Fruit fly (Drosophila melanogaster) whole organism, embryonic: Measurements from ENCODE around the gene chrb.

Source experiments
- Abd-B ChIP-seq: fragments of 200-800 bp; sonication (Bioruptor generic); optimal IDR thresholded peaks from 2 replicates; lab custom pipeline; 2018; ENCODE audit warnings: missing biosample characterization, mild to moderate bottlenecking, missing genetic modification characterization, moderate library complexity
- Asciz ChIP-seq: fragments of 200-800 bp; sonication (Bioruptor generic); optimal IDR thresholded peaks from 2 replicates; lab custom pipeline; 2017; ENCODE audit warnings: missing biosample characterization, mild to moderate bottlenecking, missing genetic modification characterization, missing genetic modification reagents
- Atf-2 ChIP-seq: fragments of 200-800 bp; sonication (Bioruptor generic); optimal IDR thresholded peaks from 2 replicates; lab custom pipeline; 2016; ENCODE audit warnings: missing biosample characterization, missing genetic modification characterization
- Bgb ChIP-seq: fragments of 200-800 bp; sonication (Bioruptor generic); IDR thresholded peaks from 2 replicates; pipeline ENCODE4 v1.3.6; 2022; ENCODE audit warnings: missing biosample characterization, missing genetic modification characterization; ENCODE audit not compliant: partially characterized antibody
- CG10267 ChIP-seq: fragments of 200-800 bp; sonication (Bioruptor generic); optimal IDR thresholded peaks from 2 replicates; lab custom pipeline; 2018; ENCODE audit warnings: missing biosample characterization, mild to moderate bottlenecking, missing genetic modification characterization, moderate library complexity
- CG10366 ChIP-seq: fragments of 200-800 bp; sonication (Bioruptor generic); IDR thresholded peaks from 2 replicates; pipeline ENCODE4 v1.3.6; 2022; ENCODE audit warnings: missing biosample characterization, missing genetic modification characterization
- CG10959 ChIP-seq: fragments of 200-800 bp; sonication (Bioruptor generic); IDR thresholded peaks from 2 replicates; pipeline ENCODE4 v1.3.6; 2022; ENCODE audit warnings: missing biosample characterization, missing genetic modification characterization
- CG12391 ChIP-seq: fragments of 200-800 bp; sonication (Bioruptor generic); optimal IDR thresholded peaks from 3 replicates; lab custom pipeline; 2018; ENCODE audit warnings: missing biosample characterization, mild to moderate bottlenecking, missing genetic modification characterization, moderate library complexity
- CG13775 ChIP-seq: fragments of 200-800 bp; sonication (Bioruptor generic); optimal IDR thresholded peaks from 3 replicates; lab custom pipeline; 2017; ENCODE audit warnings: missing biosample characterization, mild to moderate bottlenecking, missing genetic modification characterization
- CG14710 ChIP-seq: fragments of 200-800 bp; sonication (Bioruptor generic); optimal IDR thresholded peaks from 3 replicates; lab custom pipeline; 2019; ENCODE audit warnings: missing biosample characterization, mild to moderate bottlenecking, missing genetic modification characterization, moderate library complexity
- CG15479 ChIP-seq: fragments of 200-800 bp; sonication (Bioruptor generic); optimal IDR thresholded peaks from 3 replicates; lab custom pipeline; 2019; ENCODE audit warnings: missing biosample characterization, mild to moderate bottlenecking, missing genetic modification characterization, moderate library complexity
- CG15514 ChIP-seq: fragments of 200-800 bp; sonication (Bioruptor generic); optimal IDR thresholded peaks from 3 replicates; lab custom pipeline; 2017; ENCODE audit warnings: missing biosample characterization, missing genetic modification characterization, mild to moderate bottlenecking, moderate library complexity, missing genetic modification reagents
- CG2202 ChIP-seq: fragments of 200-800 bp; sonication (Bioruptor generic); optimal IDR thresholded peaks from 2 replicates; lab custom pipeline; 2018; ENCODE audit warnings: missing biosample characterization, mild to moderate bottlenecking, missing genetic modification characterization
- CG31441 ChIP-seq: fragments of 200-800 bp; sonication (Bioruptor generic); IDR thresholded peaks from 2 replicates; pipeline ENCODE4 v1.3.6; 2022; ENCODE audit warnings: missing biosample characterization, missing genetic modification characterization
- CG43689 ChIP-seq: fragments of 200-800 bp; sonication (Bioruptor generic); IDR thresholded peaks from 2 replicates; pipeline ENCODE4 v1.3.6; 2022; ENCODE audit warnings: missing biosample characterization, missing genetic modification characterization
- CG5953 ChIP-seq: fragments of 200-800 bp; sonication (Bioruptor generic); IDR thresholded peaks from 2 replicates; pipeline ENCODE4 v1.3.6; 2022; ENCODE audit warnings: missing biosample characterization, missing genetic modification characterization
- CG7745 ChIP-seq: fragments of 200-800 bp; sonication (Bioruptor generic); optimal IDR thresholded peaks from 2 replicates; lab custom pipeline; 2018; ENCODE audit warnings: missing biosample characterization, mild to moderate bottlenecking, missing genetic modification characterization, moderate library complexity
- CG8089 ChIP-seq: fragments of 200-800 bp; sonication (Bioruptor generic); optimal IDR thresholded peaks from 3 replicates; lab custom pipeline; 2016; ENCODE audit warnings: missing biosample characterization, missing genetic modification characterization
- CG8359 ChIP-seq: fragments of 200-800 bp; sonication (Bioruptor generic); optimal IDR thresholded peaks from 2 replicates; lab custom pipeline; 2017; ENCODE audit warnings: missing biosample characterization, mild to moderate bottlenecking, missing genetic modification characterization, borderline replicate concordance
- CG9817 ChIP-seq: fragments of 200-800 bp; sonication (Bioruptor generic); optimal IDR thresholded peaks from 2 replicates; lab custom pipeline; 2018; ENCODE audit warnings: missing biosample characterization, mild to moderate bottlenecking, missing genetic modification characterization, moderate library complexity
- CG9876 ChIP-seq: fragments of 200-800 bp; sonication (Bioruptor generic); optimal IDR thresholded peaks from 2 replicates; lab custom pipeline; 2016; ENCODE audit warnings: missing biosample characterization, missing genetic modification characterization
- Dp ChIP-seq: fragments of 200-800 bp; sonication (Bioruptor generic); optimal IDR thresholded peaks from 2 replicates; lab custom pipeline; 2018; ENCODE audit warnings: missing biosample characterization, mild to moderate bottlenecking, missing genetic modification characterization, moderate library complexity
- Hey ChIP-seq: fragments of 200-800 bp; sonication (Bioruptor generic); optimal IDR thresholded peaks from 3 replicates; lab custom pipeline; 2018; ENCODE audit warnings: missing biosample characterization, mild to moderate bottlenecking, missing genetic modification characterization
- Mad ChIP-seq: fragments of 200-800 bp; sonication (Bioruptor generic); optimal IDR thresholded peaks from 2 replicates; lab custom pipeline; 2016; ENCODE audit warnings: missing biosample characterization, missing genetic modification characterization
- NFAT ChIP-seq: fragments of 200-800 bp; sonication (Bioruptor generic); IDR thresholded peaks from 2 replicates; pipeline ENCODE4 v1.3.6; 2022; ENCODE audit warnings: missing biosample characterization, missing genetic modification characterization
- Oaz ChIP-seq: fragments of 200-800 bp; sonication (Bioruptor generic); IDR thresholded peaks from 2 replicates; pipeline ENCODE4 v1.3.6; 2022; ENCODE audit warnings: missing biosample characterization, missing genetic modification characterization
- Scr ChIP-seq: fragments of 200-800 bp; sonication (Bioruptor generic); IDR thresholded peaks from 2 replicates; pipeline ENCODE4 v1.3.6; 2022; ENCODE audit warnings: missing biosample characterization, missing genetic modification characterization; ENCODE audit not compliant: partially characterized antibody
- TFAM ChIP-seq: fragments of 200-800 bp; sonication (Bioruptor generic); optimal IDR thresholded peaks from 2 replicates; lab custom pipeline; 2017; ENCODE audit warnings: missing biosample characterization, missing genetic modification characterization, inconsistent platforms
- YL-1 ChIP-seq: fragments of 200-800 bp; sonication (Bioruptor generic); optimal IDR thresholded peaks from 3 replicates; lab custom pipeline; 2017; ENCODE audit warnings: missing biosample characterization, mild to moderate bottlenecking, missing genetic modification characterization
- corto ChIP-seq: fragments of 200-800 bp; sonication (Bioruptor generic); optimal IDR thresholded peaks from 2 replicates; lab custom pipeline; 2016; ENCODE audit warnings: missing biosample characterization, mild to moderate bottlenecking, missing genetic modification characterization, moderate library complexity
- cwo ChIP-seq: fragments of 200-800 bp; sonication (Bioruptor generic); optimal IDR thresholded peaks from 3 replicates; lab custom pipeline; 2017; ENCODE audit warnings: missing biosample characterization, missing genetic modification characterization, mild to moderate bottlenecking, moderate library complexity, missing genetic modification reagents
- disco-r ChIP-seq: fragments of 200-800 bp; sonication (Bioruptor generic); optimal IDR thresholded peaks from 2 replicates; lab custom pipeline; 2016; ENCODE audit warnings: missing biosample characterization, missing genetic modification characterization
- dmrt99B ChIP-seq: fragments of 200-800 bp; sonication (Bioruptor generic); optimal IDR thresholded peaks from 2 replicates; lab custom pipeline; 2018; ENCODE audit warnings: missing biosample characterization, mild to moderate bottlenecking, missing genetic modification characterization, moderate library complexity
- fd96Cb ChIP-seq: fragments of 200-800 bp; sonication (Bioruptor generic); optimal IDR thresholded peaks from 2 replicates; lab custom pipeline; 2018; ENCODE audit warnings: missing biosample characterization, mild to moderate bottlenecking, missing genetic modification characterization, moderate library complexity
- gt ChIP-seq: fragments of 200-800 bp; sonication (Bioruptor generic); IDR thresholded peaks from 2 replicates; pipeline ENCODE4 v1.3.6; 2022; ENCODE audit warnings: missing biosample characterization, missing genetic modification characterization
- kni ChIP-seq: fragments of 200-800 bp; sonication (Bioruptor generic); optimal IDR thresholded peaks from 3 replicates; lab custom pipeline; 2017; ENCODE audit warnings: mild to moderate bottlenecking, missing biosample characterization, missing genetic modification reagents, missing genetic modification characterization
- luna ChIP-seq: fragments of 200-800 bp; sonication (Bioruptor generic); optimal IDR thresholded peaks from 2 replicates; lab custom pipeline; 2016; ENCODE audit warnings: missing biosample characterization, missing genetic modification characterization
- odd ChIP-seq: fragments of 200-800 bp; sonication (Bioruptor generic); optimal IDR thresholded peaks from 2 replicates; lab custom pipeline; 2017; ENCODE audit warnings: missing biosample characterization, mild to moderate bottlenecking, missing genetic modification characterization
- onecut ChIP-seq: fragments of 200-800 bp; sonication (Bioruptor generic); IDR thresholded peaks from 2 replicates; pipeline ENCODE4 v1.3.6; 2022; ENCODE audit warnings: missing biosample characterization, missing genetic modification characterization
- p53 ChIP-seq: fragments of 200-800 bp; sonication (Bioruptor generic); optimal IDR thresholded peaks from 2 replicates; lab custom pipeline; 2016; ENCODE audit warnings: missing biosample characterization, missing genetic modification characterization
- prd ChIP-seq, 3 experiments: fragments of >200 bp in 2 of 3; fragments of 200-800 bp in 1 of 3; sonication (Bioruptor generic) in 1 of 3; optimal IDR thresholded peaks in 2 of 3; IDR thresholded peaks in 1 of 3; 2 replicates in 2 of 3; 3 replicates in 1 of 3; pipeline versions ENCODE4 v1.3.6 to Lab custom; 2017 to 2022; ENCODE audit warnings: missing biosample characterization in 1 of 3, missing genetic modification characterization in 1 of 3
- sc ChIP-seq, 3 experiments: fragments of >200 bp in 2 of 3; fragments of 200-800 bp in 1 of 3; sonication (Bioruptor generic) in 1 of 3; optimal IDR thresholded peaks; 2 replicates in 2 of 3; 3 replicates in 1 of 3; lab custom pipeline; 2017; ENCODE audit warnings: mild to moderate bottlenecking in 1 of 3, missing biosample characterization in 1 of 3, missing genetic modification characterization in 1 of 3, missing genetic modification reagents in 1 of 3
- seq ChIP-seq: fragments of 200-800 bp; sonication (Bioruptor generic); IDR thresholded peaks from 2 replicates; pipeline ENCODE4 v1.3.6; 2022; ENCODE audit warnings: missing biosample characterization, missing genetic modification characterization
- sqz ChIP-seq: fragments of 200-800 bp; sonication (Bioruptor generic); optimal IDR thresholded peaks from 3 replicates; lab custom pipeline; 2018; ENCODE audit warnings: missing biosample characterization, mild to moderate bottlenecking, missing genetic modification characterization
- tin ChIP-seq: fragments of 200-800 bp; sonication (Bioruptor generic); optimal IDR thresholded peaks from 3 replicates; lab custom pipeline; 2016; ENCODE audit warnings: missing biosample characterization, missing genetic modification characterization
- ttk ChIP-seq: fragments of 200-800 bp; sonication (Bioruptor generic); IDR thresholded peaks from 2 replicates; pipeline ENCODE4 v2.1.2; 2022; ENCODE audit warnings: missing biosample characterization, missing genetic modification characterization
- z ChIP-seq: fragments of 200-800 bp; sonication (Bioruptor generic); IDR thresholded peaks from 3 replicates; pipeline ENCODE4 v1.3.6; 2022; ENCODE audit warnings: missing biosample characterization, missing genetic modification characterization

Gene chrb

DNA sequence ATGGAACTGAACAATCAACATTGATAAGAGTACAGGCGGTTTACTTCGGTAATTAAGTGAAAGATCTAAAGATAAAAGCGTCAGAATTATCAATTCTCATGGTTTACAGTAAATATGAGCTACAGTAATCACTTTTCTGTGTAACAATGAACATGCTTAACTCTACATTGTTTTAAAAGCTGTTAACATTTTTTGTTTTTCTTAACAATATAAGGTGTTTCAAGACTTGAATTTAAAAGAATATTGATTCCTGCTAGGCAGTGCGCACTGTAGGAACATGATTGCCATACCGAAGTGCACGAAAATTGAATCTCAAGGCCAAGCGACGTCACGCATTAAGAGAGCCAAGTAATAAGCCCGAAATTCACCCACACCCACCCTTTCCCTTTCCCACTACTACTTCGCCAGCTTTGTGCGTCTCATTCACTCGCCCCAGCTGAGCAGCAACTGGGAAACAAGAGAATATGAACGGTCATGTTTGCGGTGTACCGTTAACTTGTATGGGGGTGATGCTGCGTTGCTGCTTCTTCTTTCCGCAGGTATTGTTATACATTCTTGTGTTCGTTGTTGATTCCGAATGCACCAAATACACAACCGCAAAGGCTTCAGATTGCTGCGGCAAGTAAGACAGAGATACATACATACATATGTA is 4.0 kb downstream of the chrb start (continued):
- TF ChIP-seq Atf-2 (GFP tag; lab: Kevin White, UChicago) = peak; percentile 63
- no peak for TF ChIP-seq Scr
- no peak for TF ChIP-seq p53 (GFP tag; lab: Kevin White, UChicago)
- peak; percentile 9 for TF ChIP-seq luna (GFP tag; lab: Kevin White, UChicago)
- TF ChIP-seq CG43689 = no peak
- TF ChIP-seq tin = peak; percentile 19
- TF ChIP-seq CG10267 = peak; percentile 44
- no peak for TF ChIP-seq Asciz (GFP tag; lab: Kevin White, UChicago)
- TF ChIP-seq CG7745 (tag; lab: Kevin White, UChicago) = no peak
- peak; percentile 47 for TF ChIP-seq CG13775 (GFP tag; lab: Kevin White, UChicago)
- no peak for TF ChIP-seq CG15479 (GFP tag; lab: Kevin White, UChicago)
- TF ChIP-seq sqz = no peak
- TF ChIP-seq dmrt99B (tag; lab: Kevin White, UChicago) = peak; percentile 67
- peak; percentile 72 for TF ChIP-seq cwo
- peak; percentile 37 for TF ChIP-seq Abd-B (GFP tag; lab: Kevin White, UChicago)
- peak; percentile 42; the same call in 1 of the 2 replicates for TF ChIP-seq onecut (GFP tag; lab: Robert Waterston, UW)
- no peak for TF ChIP-seq Oaz
- TF ChIP-seq NFAT = no peak
- peak; percentile 54 for TF ChIP-seq CG12391
- no peak for TF ChIP-seq prd (optimal IDR thresholded peaks at IDR 0.05; lab: Kevin White, UChicago)
- TF ChIP-seq prd (GFP tag; IDR thresholded peaks at IDR 0.05; lab: Robert Waterston, UW) = peak; percentile 85
- TF ChIP-seq CG8359 = no peak
- no peak; the same call in 1 of the 2 replicates for TF ChIP-seq gt (GFP tag; lab: Robert Waterston, UW)
- peak; percentile 69; the same call in 1 of the 2 replicates for TF ChIP-seq CG10366 (GFP tag; lab: Robert Waterston, UW)
- TF ChIP-seq Dp (GFP tag; lab: Kevin White, UChicago) = no peak
- no peak for TF ChIP-seq odd (GFP tag; lab: Kevin White, UChicago)
- no peak for TF ChIP-seq CG2202 (tag; lab: Kevin White, UChicago)
- peak; percentile 52 for TF ChIP-seq corto (GFP tag; lab: Kevin White, UChicago)
- no peak for TF ChIP-seq CG9876 (GFP tag; lab: Kevin White, UChicago)
- peak; percentile 50 for TF ChIP-seq CG15514 (GFP tag; lab: Kevin White, UChicago)
- no peak for TF ChIP-seq disco-r (GFP tag; lab: Kevin White, UChicago)
- TF ChIP-seq Mad (GFP tag; lab: Kevin White, UChicago) = no peak
- 0 out of 2 replicates have a peak, but pooled peaks have one; percentile 33 for TF ChIP-seq CG5953 (GFP tag; lab: Robert Waterston, UW)
- 0 out of 2 replicates have a peak, but pooled peaks have one; percentile 16 for TF ChIP-seq seq (GFP tag; lab: Robert Waterston, UW)
- peak; percentile 48; the same call in 1 of the 3 replicates for TF ChIP-seq z (GFP tag; lab: Robert Waterston, UW)
- no peak for TF ChIP-seq Hey
- peak; percentile 34 for TF ChIP-seq CG14710 (tag; lab: Kevin White, UChicago)
- peak; percentile 70; the same call in 1 of the 2 replicates for TF ChIP-seq ttk (GFP tag; lab: Robert Waterston, UW)
- peak; percentile 37; the same call in 1 of the 2 replicates for TF ChIP-seq CG10959 (GFP tag; lab: Robert Waterston, UW)
- TF ChIP-seq fd96Cb (tag; lab: Kevin White, UChicago) = peak; percentile 50
- no peak for TF ChIP-seq CG8089 (GFP tag; lab: Kevin White, UChicago)
- TF ChIP-seq Bgb (GFP tag; lab: Robert Waterston, UW) = no peak; the same call in 1 of the 2 replicates
- TF ChIP-seq kni (GFP tag; lab: Kevin White, UChicago) = no peak
- no peak for TF ChIP-seq YL-1 (GFP tag; lab: Kevin White, UChicago)
- TF ChIP-seq sc (optimal IDR thresholded peaks at IDR 0.05; lab: Kevin White, UChicago) = no peak
- no peak for TF ChIP-seq sc (GFP tag; optimal IDR thresholded peaks at IDR 0.05; lab: Kevin White, UChicago)
- no peak for TF ChIP-seq TFAM (GFP tag; lab: Kevin White, UChicago)
- peak; percentile 43; the same call in 1 of the 2 replicates for TF ChIP-seq CG31441
- peak; percentile 60 for TF ChIP-seq CG9817
